Fruit fly (Drosophila melanogaster): ENCODE data around the gene CG2924.

CG2924 gene

DNA sequence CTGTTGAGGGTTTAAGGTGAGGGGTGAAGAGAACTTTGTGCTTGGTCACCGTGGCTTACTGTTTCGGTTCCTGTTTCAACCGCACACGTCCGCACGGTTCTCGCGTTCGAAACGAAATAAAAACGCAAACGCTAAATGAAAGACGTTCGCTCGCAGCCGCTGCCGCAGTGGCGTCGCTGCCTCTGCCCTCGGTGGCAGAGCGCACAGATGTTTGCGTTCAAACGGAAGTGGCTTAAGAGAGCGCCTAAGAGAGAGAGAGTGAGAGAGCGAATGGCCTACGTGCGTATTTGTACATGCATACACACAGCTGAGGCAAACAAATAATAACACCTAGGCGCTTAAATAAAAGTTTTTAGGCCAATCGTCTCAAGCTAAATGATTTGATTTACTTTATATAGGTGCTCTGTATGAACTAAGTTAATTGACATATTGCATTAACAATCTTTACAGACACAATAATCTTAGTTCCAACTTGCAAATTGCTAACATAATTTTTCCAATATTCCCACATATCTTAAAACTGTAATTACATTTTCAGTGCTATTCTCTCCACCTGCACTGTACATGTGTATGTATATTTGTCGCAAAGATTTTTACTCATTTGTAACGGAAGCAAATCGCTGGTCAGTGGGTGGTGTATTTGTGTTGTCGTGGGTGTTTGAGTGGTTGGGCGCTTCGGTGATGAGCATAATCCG, 22.9 kb upstream of the CG2924 start, which contains the start of gene CG2865 (continued):
- TF ChIP-seq CG6765 (GFP tag; optimal IDR thresholded peaks at IDR 0.05) (peak; percentile 95), sisA (GFP tag; IDR thresholded peaks at IDR 0.05) (peak; percentile 76), Hr3 (GFP tag; optimal IDR thresholded peaks at IDR 0.05) (peak; percentile 92), gt (GFP tag; IDR thresholded peaks at IDR 0.05) (peak; percentile 48), odd (GFP tag; optimal IDR thresholded peaks at IDR 0.05) (peak; percentile 97), mirr (GFP tag; optimal IDR thresholded peaks at IDR 0.05) (peak; percentile 96), danr (GFP tag; IDR thresholded peaks at IDR 0.05) (peak; percentile 76), CG15514 (GFP tag; optimal IDR thresholded peaks at IDR 0.05) (peak; percentile 89), ham (GFP tag; IDR thresholded peaks at IDR 0.05) (0 out of 2 replicates have a peak, but pooled peaks have one; percentile 34), CG14710 (tag; optimal IDR thresholded peaks at IDR 0.05) (peak; percentile 93), CG12155 (GFP tag; optimal IDR thresholded peaks at IDR 0.05) (peak; percentile 89), da (GFP tag; optimal IDR thresholded peaks at IDR 0.05) (peak; percentile 33), CG8089 (GFP tag; optimal IDR thresholded peaks at IDR 0.05) (peak; percentile 85), CG14050 (GFP tag; IDR thresholded peaks at IDR 0.05) (peak; percentile 78), CG11247 (GFP tag; IDR thresholded peaks at IDR 0.05) (peak; percentile 72), CG2875 (GFP tag; optimal IDR thresholded peaks at IDR 0.05) (peak; percentile 90), fd102C (GFP tag; optimal IDR thresholded peaks at IDR 0.05) (peak; percentile 57), gfzf (GFP tag; optimal IDR thresholded peaks at IDR 0.05) (peak; percentile 6), rib (GFP tag; IDR thresholded peaks at IDR 0.05) (peak; percentile 73), C15 (GFP tag; IDR thresholded peaks at IDR 0.05) (peak; percentile 60; the same call in 1 of the 3 replicates), pros (GFP tag; optimal IDR thresholded peaks at IDR 0.05) (peak; percentile 93), CG3163 (GFP tag; optimal IDR thresholded peaks at IDR 0.05) (peak; percentile 99), fru (optimal IDR thresholded peaks at IDR 0.05) (no peak), dysf (GFP tag; IDR thresholded peaks at IDR 0.05) (peak; percentile 95), Gsc (GFP tag; IDR thresholded peaks at IDR 0.05) (no peak), nom (GFP tag; optimal IDR thresholded peaks at IDR 0.05) (peak; percentile 94), dimm (GFP tag; IDR thresholded peaks at IDR 0.05) (peak; percentile 61; the same call in 1 of the 2 replicates), nmo (GFP tag; optimal IDR thresholded peaks at IDR 0.05) (peak; percentile 95), CG11456 (GFP tag; IDR thresholded peaks at IDR 0.05) (peak; percentile 79), GATAe (GFP tag; conservative IDR thresholded peaks at IDR 0.05) (peak; percentile 41; the same call in 1 of the 2 replicates), CG11085 (GFP tag; IDR thresholded peaks at IDR 0.05) (peak; percentile 41; the same call in 1 of the 2 replicates), unc-4 (GFP tag; IDR thresholded peaks at IDR 0.05; ENCODE audit: partially characterized antibody) (peak; percentile 45; the same call in 1 of the 2 replicates), dmrt11E (tag; optimal IDR thresholded peaks at IDR 0.05) (peak; percentile 92), E2f1 (GFP tag; IDR thresholded peaks at IDR 0.05) (peak; percentile 84), CG14667 (GFP tag; IDR thresholded peaks at IDR 0.05) (peak; percentile 75), Rfx (GFP tag; IDR thresholded peaks at IDR 0.05) (peak; percentile 89), B-H2 (GFP tag; optimal IDR thresholded peaks at IDR 0.05) (peak; percentile 96), Eip74EF (GFP tag; optimal IDR thresholded peaks at IDR 0.05) (peak in 1 of 2 experiments; percentile 96), CG32767 (GFP tag; IDR thresholded peaks at IDR 0.05) (peak; percentile 90), CG9609 (GFP tag; optimal IDR thresholded peaks at IDR 0.05) (peak; percentile 91), CG3838 (GFP tag; optimal IDR thresholded peaks at IDR 0.05) (peak; percentile 45), Chrac-16 (GFP tag; optimal IDR thresholded peaks at IDR 0.05) (peak; percentile 90), CG4730 (GFP tag; IDR thresholded peaks at IDR 0.05) (peak; percentile 78), Bgb (GFP tag; IDR thresholded peaks at IDR 0.05; ENCODE audit: partially characterized antibody) (peak; percentile 64), pzg (GFP tag; optimal IDR thresholded peaks at IDR 0.05) (peak; percentile 6), zf30C (GFP tag; optimal IDR thresholded peaks at IDR 0.05) (peak; percentile 36), CG18764 (GFP tag; optimal IDR thresholded peaks at IDR 0.05) (peak; percentile 53), CG16813 (GFP tag; IDR thresholded peaks at IDR 0.05; ENCODE audit: partially characterized antibody) (no peak), NFAT (GFP tag; IDR thresholded peaks at IDR 0.05) (peak; percentile 63)

Measured in whole organism, embryonic.